Fruit fly (Drosophila melanogaster) whole organism, pupa: ENCODE data around the gene CG33306.

ENCODE experiments used
- CG10348 ChIP-seq: fragments of 200-800 bp; sonication (Bioruptor generic); IDR thresholded peaks from 2 replicates; pipeline ENCODE4 v1.3.6; 2022; ENCODE audit warnings: missing biosample characterization, missing genetic modification characterization
- CG12605 ChIP-seq: fragments of 200-800 bp; sonication (Bioruptor generic); IDR thresholded peaks from 2 replicates; pipeline ENCODE4 v1.3.6; 2022; ENCODE audit warnings: missing biosample characterization, missing genetic modification characterization
- CG13204 ChIP-seq: fragments of 200-800 bp; sonication (Bioruptor generic); optimal IDR thresholded peaks from 2 replicates; lab custom pipeline; 2018; ENCODE audit warnings: missing biosample characterization, mild to moderate bottlenecking, missing genetic modification characterization, moderate library complexity
- CG14655 ChIP-seq: fragments of 200-800 bp; sonication (Bioruptor generic); optimal IDR thresholded peaks from 3 replicates; lab custom pipeline; 2017; ENCODE audit warnings: mild to moderate bottlenecking, missing biosample characterization, missing genetic modification reagents, missing genetic modification characterization
- CG15710 ChIP-seq: fragments of 200-800 bp; sonication (Bioruptor generic); optimal IDR thresholded peaks from 2 replicates; lab custom pipeline; 2018; ENCODE audit warnings: missing biosample characterization, mild to moderate bottlenecking, missing genetic modification characterization, moderate library complexity
- CG17806 ChIP-seq: fragments of 200-800 bp; sonication (Bioruptor generic); optimal IDR thresholded peaks from 2 replicates; lab custom pipeline; 2018; ENCODE audit warnings: missing biosample characterization, mild to moderate bottlenecking, missing genetic modification characterization, moderate library complexity
- CG32121 ChIP-seq: fragments of 200-800 bp; sonication (Bioruptor generic); IDR thresholded peaks from 2 replicates; pipeline ENCODE4 v1.3.6; 2022; ENCODE audit warnings: missing biosample characterization, missing genetic modification characterization
- CG34367 ChIP-seq: fragments of 200-800 bp; sonication (Bioruptor generic); optimal IDR thresholded peaks from 2 replicates; lab custom pipeline; 2018; ENCODE audit warnings: missing biosample characterization, mild to moderate bottlenecking, missing genetic modification characterization
- CG4496 ChIP-seq: fragments of 200-800 bp; sonication (Bioruptor generic); IDR thresholded peaks from 3 replicates; pipeline ENCODE4 v1.3.6; 2022; ENCODE audit warnings: missing biosample characterization, missing genetic modification characterization
- CG8159 ChIP-seq: fragments of 200-800 bp; sonication (Bioruptor generic); optimal IDR thresholded peaks from 3 replicates; lab custom pipeline; 2018; ENCODE audit warnings: missing biosample characterization, mild to moderate bottlenecking, missing genetic modification characterization, moderate library complexity
- CG8301 ChIP-seq: fragments of 200-800 bp; sonication (Bioruptor generic); optimal IDR thresholded peaks from 2 replicates; lab custom pipeline; 2018; ENCODE audit warnings: missing biosample characterization, mild to moderate bottlenecking, missing genetic modification characterization
- CG9948 ChIP-seq: fragments of 200-800 bp; sonication (Bioruptor generic); optimal IDR thresholded peaks from 2 replicates; lab custom pipeline; 2018; ENCODE audit warnings: missing biosample characterization, mild to moderate bottlenecking, missing genetic modification characterization, moderate library complexity
- D1 ChIP-seq: fragments of 200-800 bp; sonication (Bioruptor generic); optimal IDR thresholded peaks from 2 replicates; lab custom pipeline; 2018; ENCODE audit warnings: missing biosample characterization, mild to moderate bottlenecking, missing genetic modification characterization, moderate library complexity
- EcR ChIP-seq: fragments of 200-800 bp; sonication (Bioruptor generic); optimal IDR thresholded peaks from 3 replicates; lab custom pipeline; 2019; ENCODE audit warnings: missing biosample characterization, missing genetic modification characterization, mild to moderate bottlenecking, moderate library complexity, missing genetic modification reagents
- Ets98B ChIP-seq: fragments of 200-800 bp; sonication (Bioruptor generic); IDR thresholded peaks from 2 replicates; pipeline ENCODE4 v1.3.6; 2022; ENCODE audit warnings: missing biosample characterization, missing genetic modification characterization
- Pif1A ChIP-seq: fragments of 200-800 bp; sonication (Bioruptor generic); optimal IDR thresholded peaks from 3 replicates; lab custom pipeline; 2016; ENCODE audit warnings: missing biosample characterization, missing genetic modification characterization
- Pif1B ChIP-seq: fragments of 200-800 bp; sonication (Bioruptor generic); optimal IDR thresholded peaks from 3 replicates; lab custom pipeline; 2016; ENCODE audit warnings: missing biosample characterization, missing genetic modification characterization
- Snoo ChIP-seq: fragments of 200-800 bp; sonication (Bioruptor generic); optimal IDR thresholded peaks from 3 replicates; lab custom pipeline; 2017; ENCODE audit warnings: missing biosample characterization, mild to moderate bottlenecking, missing genetic modification characterization, inconsistent platforms
- fd96Ca ChIP-seq: fragments of 200-800 bp; sonication (Bioruptor generic); IDR thresholded peaks from 3 replicates; pipeline ENCODE4 v1.3.6; 2022; ENCODE audit warnings: missing biosample characterization, missing genetic modification characterization
- gl ChIP-seq: fragments of 200-800 bp; sonication (Bioruptor generic); optimal IDR thresholded peaks from 2 replicates; lab custom pipeline; 2018; ENCODE audit warnings: missing biosample characterization, mild to moderate bottlenecking, missing genetic modification characterization
- rn ChIP-seq: fragments of 200-800 bp; sonication (Bioruptor generic); IDR thresholded peaks from 2 replicates; pipeline ENCODE4 v1.3.6; 2022; ENCODE audit warnings: missing biosample characterization, missing genetic modification characterization

Gene CG33306

dm6 chr2L:13869400-13869799 is 25.9 kb upstream of the CG33306 start:
- TF ChIP-seq rn (GFP tag; lab: Robert Waterston, UW): no peak
- no peak for TF ChIP-seq CG14655
- no peak for TF ChIP-seq EcR
- TF ChIP-seq CG15710 (tag; lab: Kevin White, UChicago): no peak
- TF ChIP-seq gl: no peak
- TF ChIP-seq CG9948 (tag; lab: Kevin White, UChicago): no peak
- TF ChIP-seq Ets98B (GFP tag; lab: Robert Waterston, UW): no peak
- TF ChIP-seq Pif1A (GFP tag; lab: Kevin White, UChicago): no peak
- TF ChIP-seq fd96Ca (GFP tag; lab: Robert Waterston, UW): no peak
- no peak for TF ChIP-seq CG8159
- TF ChIP-seq Pif1B (GFP tag; lab: Kevin White, UChicago): no peak

- no peak for TF ChIP-seq CG8301 (tag; lab: Kevin White, UChicago)
- no peak for TF ChIP-seq EcR
- TF ChIP-seq CG17806 (tag; lab: Kevin White, UChicago): no peak
- no peak for TF ChIP-seq CG32121 (GFP tag; lab: Robert Waterston, UW)
- TF ChIP-seq Snoo: no peak
- TF ChIP-seq D1 (tag; lab: Kevin White, UChicago): no peak
- TF ChIP-seq CG15710 (tag; lab: Kevin White, UChicago): no peak
- TF ChIP-seq CG14655: no peak
- TF ChIP-seq gl: no peak
- TF ChIP-seq CG12605: no peak
- no peak for TF ChIP-seq CG4496
- no peak for TF ChIP-seq CG34367 (tag; lab: Kevin White, UChicago)
- TF ChIP-seq fd96Ca (GFP tag; lab: Robert Waterston, UW): no peak
Observed at dm6 chr2L:13867653-13868052, 24.1 kb upstream of the CG33306 start.

- TF ChIP-seq CG14655 (no peak), CG8159 (no peak), CG15710 (tag; lab: Kevin White, UChicago) (no peak), Pif1B (GFP tag; lab: Kevin White, UChicago) (no peak), CG12605 (no peak)
- TF ChIP-seq, all 21 proteins: peak for 0
Observed at dm6 chr2L:13851098-13851497, 7.6 kb upstream of the CG33306 start.

dm6 chr2L:13849125-13849524 is 5.6 kb upstream of the CG33306 start, which contains the start of gene CG7968:
Gene CG7968 (plus strand): TSS chr2L:13849400.
- TF ChIP-seq fd96Ca (GFP tag; lab: Robert Waterston, UW) (no peak), Pif1A (GFP tag; lab: Kevin White, UChicago) (no peak), CG12605 (no peak), CG17806 (tag; lab: Kevin White, UChicago) (no peak), rn (GFP tag; lab: Robert Waterston, UW) (no peak), D1 (tag; lab: Kevin White, UChicago) (no peak), CG14655 (no peak), CG34367 (tag; lab: Kevin White, UChicago) (no peak), Snoo (no peak), CG4496 (no peak), CG32121 (GFP tag; lab: Robert Waterston, UW) (no peak), gl (no peak), CG9948 (tag; lab: Kevin White, UChicago) (no peak), CG8159 (no peak)

dm6 chr2L:13847625-13848024 is 4.1 kb upstream of the CG33306 start, which contains the start of gene CG7953:
Gene CG7953 (plus strand): TSS chr2L:13847925.
- TF ChIP-seq CG14655 (no peak), CG34367 (tag; lab: Kevin White, UChicago) (no peak), CG8301 (tag; lab: Kevin White, UChicago) (no peak), CG32121 (GFP tag; lab: Robert Waterston, UW) (no peak), CG15710 (tag; lab: Kevin White, UChicago) (no peak), CG9948 (tag; lab: Kevin White, UChicago) (no peak), CG13204 (GFP tag; lab: Kevin White, UChicago) (no peak), D1 (tag; lab: Kevin White, UChicago) (no peak), Snoo (no peak), CG8159 (no peak), Ets98B (GFP tag; lab: Robert Waterston, UW) (no peak), Pif1A (GFP tag; lab: Kevin White, UChicago) (no peak), rn (GFP tag; lab: Robert Waterston, UW) (no peak), EcR (no peak), fd96Ca (GFP tag; lab: Robert Waterston, UW) (no peak), gl (no peak), CG17806 (tag; lab: Kevin White, UChicago) (no peak), Pif1B (GFP tag; lab: Kevin White, UChicago) (no peak), CG12605 (no peak), CG10348 (GFP tag; lab: Robert Waterston, UW) (no peak)

- TF ChIP-seq CG15710 (tag; lab: Kevin White, UChicago) (no peak), Ets98B (GFP tag; lab: Robert Waterston, UW) (no peak), rn (GFP tag; lab: Robert Waterston, UW) (no peak), CG32121 (GFP tag; lab: Robert Waterston, UW) (no peak), EcR (no peak), CG8159 (no peak), CG4496 (no peak), CG13204 (GFP tag; lab: Kevin White, UChicago) (no peak), CG9948 (tag; lab: Kevin White, UChicago) (no peak), CG34367 (tag; lab: Kevin White, UChicago) (no peak), CG17806 (tag; lab: Kevin White, UChicago) (no peak), Pif1A (GFP tag; lab: Kevin White, UChicago) (no peak), gl (no peak)
- TF ChIP-seq, all 21 proteins: peak for 0
Observed at dm6 chr2L:13846239-13846802, 2.8 kb upstream of the CG33306 start, which contains the start of gene CG7916. Gene CG7916 (plus strand): TSS chr2L:13846752.
